Worm (Caenorhabditis elegans) whole organism, L1 larva: ENCODE results near the gene E02H4.6.

Source experiments
- ama-1 ChIP-seq: fragments of 150-350 bp; optimal IDR thresholded peaks from 2 replicates; lab custom pipeline; 2014
- mep-1 ChIP-seq: fragments of 150-350 bp; optimal IDR thresholded peaks from 2 replicates; lab custom pipeline; 2014; ENCODE audit warnings: missing biosample characterization, missing genetic modification characterization
- nhr-11 ChIP-seq: fragments of 150-350 bp; optimal IDR thresholded peaks from 2 replicates; lab custom pipeline; 2014; ENCODE audit warnings: missing biosample characterization, missing genetic modification characterization
- nhr-28 ChIP-seq: fragments of 150-350 bp; optimal IDR thresholded peaks from 2 replicates; lab custom pipeline; 2014; ENCODE audit warnings: missing biosample characterization, missing genetic modification characterization
- unc-130 ChIP-seq: fragments of 150-350 bp; optimal IDR thresholded peaks from 2 replicates; lab custom pipeline; 2017; ENCODE audit warnings: missing biosample characterization, missing genetic modification characterization, inconsistent platforms

DNA sequence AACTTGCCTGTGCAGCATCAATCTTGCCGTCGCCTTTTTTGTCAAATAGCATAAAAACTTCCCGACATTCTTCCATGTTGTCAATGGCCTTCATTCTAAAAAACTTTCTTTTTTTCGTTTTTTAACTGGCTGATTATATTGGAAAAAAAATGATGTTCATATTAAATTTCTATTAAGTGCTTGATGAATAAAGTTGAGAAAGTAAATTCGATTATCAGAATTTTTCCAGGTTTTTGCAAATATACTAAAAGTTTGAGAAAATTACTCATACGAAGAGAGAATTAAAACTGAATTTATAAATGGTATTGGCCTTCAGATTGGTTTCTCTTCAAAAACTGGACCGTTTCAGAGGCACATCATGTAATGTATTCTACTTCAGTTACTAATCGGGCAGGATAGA is 5.4 kb downstream of the E02H4.6 start, which contains the start of gene mlc-6:
- TF ChIP-seq ama-1 (lab: Kevin White, UChicago) (no peak), nhr-28 (no peak), unc-130 (tag; lab: Kevin White, UChicago) (no peak), mep-1 (tag; lab: Kevin White, UChicago) (no peak), nhr-11 (no peak)
